Worm (Caenorhabditis elegans): ENCODE measurements around the gene ergi-3.

- TF ChIP-seq dao-5 (tag; optimal IDR thresholded peaks at IDR 0.05), result no peak
- TF ChIP-seq him-1 (tag; optimal IDR thresholded peaks at IDR 0.05), result no peak
- TF ChIP-seq W03F9.2 (tag; optimal IDR thresholded peaks at IDR 0.05), result no peak
Measured at ce11 chrX:15608593-15608992, 8.0 kb downstream of the ergi-3 start.

Data from whole organism, L4/young adult.